Fruit fly (Drosophila melanogaster): ENCODE data around the gene CG15385.
A peak's percentile ranks its signal among the peaks of the same experiment; 100 is the strongest.

Gene CG15385

DNA sequence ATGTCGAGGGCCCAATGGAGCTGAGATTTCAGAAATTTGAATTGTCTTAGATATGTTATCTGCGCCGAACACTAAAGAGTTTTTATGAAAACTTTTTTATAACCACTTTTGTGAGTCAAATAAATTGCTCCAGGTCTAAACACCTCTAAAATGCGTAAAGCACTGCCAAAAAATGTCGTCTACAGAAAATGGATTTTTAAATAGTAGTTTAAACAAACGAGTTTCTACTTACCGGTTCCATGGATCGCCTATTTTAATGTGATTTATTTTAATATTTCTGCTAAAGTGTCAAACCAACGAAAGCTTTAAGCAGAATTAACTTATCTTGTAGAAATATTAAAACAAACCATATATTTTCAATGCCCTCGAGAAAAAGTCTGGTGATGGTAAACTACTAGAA is 6.3 kb downstream of the CG15385 start, which contains the start of gene CG31668:
Gene CG31668 (minus strand): TSS at position 101 of the 400 bp plus-strand sequence.
- TF ChIP-seq pan (optimal IDR thresholded peaks at IDR 0.05) (no peak), CG8478 (optimal IDR thresholded peaks at IDR 0.05) (no peak), EcR (GFP tag; optimal IDR thresholded peaks at IDR 0.05) (no peak)

DNA sequence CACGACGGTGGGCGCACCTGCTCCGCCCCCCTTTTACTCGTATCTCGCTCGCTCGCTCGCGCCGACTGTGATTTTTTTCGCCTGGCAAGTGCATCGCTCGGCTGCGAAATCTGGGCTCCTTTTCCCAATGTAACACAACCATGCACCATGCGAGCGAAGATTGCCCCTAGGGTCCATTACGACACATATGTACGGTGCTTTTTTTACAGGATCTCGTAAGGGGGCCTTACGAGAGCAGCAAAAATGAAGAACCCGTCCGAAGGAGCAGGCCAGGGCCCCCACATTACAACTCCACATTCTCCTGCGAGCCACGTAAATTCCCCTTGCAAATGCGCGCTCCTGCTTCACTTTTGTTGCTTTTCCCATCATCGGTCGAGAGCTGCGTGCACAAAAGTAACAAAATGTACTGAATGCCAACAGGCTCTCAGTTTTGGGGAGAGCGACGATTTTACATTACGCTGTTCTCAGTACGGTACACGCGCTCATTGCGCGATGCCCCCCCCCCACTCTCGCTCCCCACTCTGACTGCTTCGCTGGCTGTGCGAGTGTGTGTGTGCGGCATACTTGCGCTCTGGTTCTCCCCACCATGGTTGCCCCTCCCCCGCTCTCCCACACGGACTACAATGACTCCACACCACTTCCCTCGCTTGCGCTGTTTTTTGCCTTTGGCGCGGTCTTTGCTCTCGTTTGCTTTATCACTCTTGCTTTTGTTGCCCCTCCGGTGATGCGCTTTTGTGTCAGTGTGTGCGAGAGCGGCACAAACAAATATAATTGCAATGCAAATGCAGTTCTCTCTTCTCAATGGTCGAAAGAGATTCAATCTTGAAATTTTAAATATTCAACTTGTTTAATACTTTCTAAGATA is 9.3 kb downstream of the CG15385 start:
- TF ChIP-seq usp (GFP tag; optimal IDR thresholded peaks at IDR 0.05): no peak
- peak; percentile 98 to 99 for TF ChIP-seq EcR (GFP tag; optimal IDR thresholded peaks at IDR 0.05)
- TF ChIP-seq psq (optimal IDR thresholded peaks at IDR 0.05): no peak
- no peak for TF ChIP-seq CG8478 (optimal IDR thresholded peaks at IDR 0.05)
- TF ChIP-seq Dll (optimal IDR thresholded peaks at IDR 0.05): no peak

DNA sequence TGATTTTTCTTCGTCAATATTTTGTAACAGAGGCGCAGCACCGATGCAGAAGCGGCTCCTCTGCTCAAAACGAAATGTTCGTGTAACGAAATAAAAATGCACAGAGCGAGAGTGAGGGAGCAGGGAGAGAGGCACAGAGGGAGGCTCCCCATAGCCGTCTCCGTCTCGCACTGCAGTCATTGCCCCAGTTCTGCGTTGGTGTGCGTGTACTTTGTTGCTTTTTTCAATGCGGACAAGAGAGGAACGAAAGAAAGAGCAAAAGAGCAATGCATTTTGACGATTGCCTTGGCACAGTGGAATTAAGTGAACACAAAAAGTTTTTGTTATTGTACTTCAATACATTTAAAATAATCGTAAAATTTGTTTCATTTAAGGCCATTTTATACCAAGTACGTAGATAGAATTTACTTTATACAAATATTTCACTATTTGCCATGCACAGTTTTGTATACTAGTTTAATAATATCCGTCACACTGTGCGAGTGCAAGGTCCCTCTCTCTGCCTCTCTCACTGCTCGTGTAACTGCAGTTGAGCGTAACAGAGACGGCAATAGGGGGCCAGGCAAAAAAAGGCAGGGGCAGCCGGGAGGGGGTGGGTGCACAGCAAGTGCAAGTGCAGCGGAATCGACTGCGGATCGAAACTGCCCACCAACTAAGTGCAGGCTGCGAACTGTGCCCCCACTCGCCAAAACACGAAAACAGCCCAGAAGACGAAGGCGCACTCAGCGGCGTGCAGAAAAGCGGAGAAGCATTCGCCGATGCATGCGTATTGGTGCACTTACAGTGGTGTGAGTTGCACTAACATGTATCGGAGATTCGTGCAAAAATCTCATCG is 10.1 kb downstream of the CG15385 start:
- TF ChIP-seq psq (optimal IDR thresholded peaks at IDR 0.05): no peak
- peak; percentile 29 for TF ChIP-seq Dll (optimal IDR thresholded peaks at IDR 0.05)
- TF ChIP-seq EcR (GFP tag; optimal IDR thresholded peaks at IDR 0.05): peak; percentile 98

DNA sequence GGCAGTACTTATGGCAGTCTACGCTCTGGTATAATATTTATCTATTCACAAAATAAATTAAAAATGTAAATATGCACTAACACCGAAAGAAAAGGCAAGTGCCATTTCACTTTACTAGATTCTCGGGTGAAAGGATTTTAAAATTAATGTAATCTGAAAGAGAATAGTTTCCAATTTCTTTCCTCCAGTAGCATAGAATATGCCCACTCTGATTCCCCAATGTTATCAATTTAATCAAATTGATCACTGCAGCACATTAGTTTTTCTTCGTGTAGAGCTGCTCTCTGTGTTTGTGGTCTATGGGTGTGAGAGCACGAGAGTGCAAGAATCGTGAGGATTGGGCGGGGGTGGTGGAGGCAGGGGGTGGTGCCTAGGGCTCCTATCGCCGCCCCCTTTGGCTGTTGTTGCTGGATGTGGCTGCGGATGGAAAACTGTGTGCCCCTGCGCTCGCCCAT is 11.2 kb downstream of the CG15385 start:
- TF ChIP-seq CG8478 (optimal IDR thresholded peaks at IDR 0.05): no peak
- TF ChIP-seq pan (optimal IDR thresholded peaks at IDR 0.05): no peak
- peak in 1 of 2 experiments; percentile 82 for TF ChIP-seq EcR (GFP tag; optimal IDR thresholded peaks at IDR 0.05)
- TF ChIP-seq Dll (optimal IDR thresholded peaks at IDR 0.05): no peak
- TF ChIP-seq usp (GFP tag; optimal IDR thresholded peaks at IDR 0.05): no peak

DNA sequence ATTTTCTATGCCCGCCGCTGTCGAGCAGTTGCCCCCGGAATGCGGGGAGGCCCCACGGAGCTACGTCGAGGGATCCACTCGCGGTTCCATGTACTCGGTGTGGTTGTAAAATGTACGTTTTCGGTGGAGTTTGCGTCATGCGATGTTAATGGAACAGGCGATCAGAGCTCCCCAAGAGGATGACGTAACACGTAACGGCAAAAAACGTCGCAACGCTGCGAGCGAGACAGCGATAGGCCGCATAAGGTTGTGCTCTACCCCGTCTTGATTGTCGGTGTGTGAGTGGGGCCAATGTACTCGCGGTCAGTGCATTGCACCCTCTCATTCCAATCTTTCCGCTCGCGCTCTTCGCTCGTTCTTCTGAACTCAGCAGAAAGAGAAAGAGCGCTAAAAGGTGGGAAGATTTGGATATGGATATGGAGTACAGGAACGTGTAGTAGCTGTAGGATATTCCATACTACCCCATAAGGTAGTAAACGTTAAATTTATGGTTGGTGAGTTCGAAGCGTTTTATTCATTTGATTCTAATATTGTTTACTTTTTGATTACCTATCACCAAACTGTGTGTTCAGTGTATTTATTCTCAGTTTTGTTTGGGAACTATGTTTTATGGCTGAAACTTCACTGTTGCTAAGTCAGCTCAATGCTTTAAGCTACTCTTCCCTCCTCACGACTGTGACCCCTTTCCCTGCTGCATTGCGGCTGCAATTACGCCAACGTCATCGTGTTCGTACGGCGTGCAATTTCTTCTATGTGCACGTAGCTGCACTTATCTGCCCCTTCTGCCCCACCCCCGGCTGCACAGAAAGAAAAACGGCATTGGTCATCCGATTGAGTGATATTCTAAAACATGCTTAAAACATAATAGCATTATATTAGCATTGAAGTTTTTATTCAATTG is 12.0 kb downstream of the CG15385 start:
- peak; percentile 100 for TF ChIP-seq EcR (GFP tag; optimal IDR thresholded peaks at IDR 0.05)
- TF ChIP-seq pan (optimal IDR thresholded peaks at IDR 0.05): no peak
- no peak for TF ChIP-seq psq (optimal IDR thresholded peaks at IDR 0.05)

DNA sequence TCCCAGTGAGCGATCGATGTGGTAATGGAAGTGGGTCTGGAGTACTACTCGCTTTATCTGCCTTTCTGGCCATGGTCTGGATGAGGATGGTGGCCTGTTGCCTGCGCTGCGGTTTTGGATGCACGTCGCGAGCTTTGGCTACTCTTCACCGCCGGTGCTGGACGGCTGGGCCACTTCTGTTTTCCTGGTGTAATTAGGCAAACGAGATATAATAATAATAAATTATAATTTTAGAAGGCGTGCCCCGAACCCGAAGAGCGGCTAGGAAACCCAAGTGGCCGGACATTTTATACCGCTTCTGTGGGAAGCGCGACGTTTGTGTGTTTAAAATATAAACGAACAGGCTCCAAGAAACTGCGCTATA is 13.0 kb downstream of the CG15385 start:
- TF ChIP-seq EcR (GFP tag; optimal IDR thresholded peaks at IDR 0.05) (no peak), pan (optimal IDR thresholded peaks at IDR 0.05) (no peak), CG8478 (optimal IDR thresholded peaks at IDR 0.05) (no peak), psq (optimal IDR thresholded peaks at IDR 0.05) (no peak), usp (GFP tag; optimal IDR thresholded peaks at IDR 0.05) (no peak), Dll (optimal IDR thresholded peaks at IDR 0.05) (no peak)

DNA sequence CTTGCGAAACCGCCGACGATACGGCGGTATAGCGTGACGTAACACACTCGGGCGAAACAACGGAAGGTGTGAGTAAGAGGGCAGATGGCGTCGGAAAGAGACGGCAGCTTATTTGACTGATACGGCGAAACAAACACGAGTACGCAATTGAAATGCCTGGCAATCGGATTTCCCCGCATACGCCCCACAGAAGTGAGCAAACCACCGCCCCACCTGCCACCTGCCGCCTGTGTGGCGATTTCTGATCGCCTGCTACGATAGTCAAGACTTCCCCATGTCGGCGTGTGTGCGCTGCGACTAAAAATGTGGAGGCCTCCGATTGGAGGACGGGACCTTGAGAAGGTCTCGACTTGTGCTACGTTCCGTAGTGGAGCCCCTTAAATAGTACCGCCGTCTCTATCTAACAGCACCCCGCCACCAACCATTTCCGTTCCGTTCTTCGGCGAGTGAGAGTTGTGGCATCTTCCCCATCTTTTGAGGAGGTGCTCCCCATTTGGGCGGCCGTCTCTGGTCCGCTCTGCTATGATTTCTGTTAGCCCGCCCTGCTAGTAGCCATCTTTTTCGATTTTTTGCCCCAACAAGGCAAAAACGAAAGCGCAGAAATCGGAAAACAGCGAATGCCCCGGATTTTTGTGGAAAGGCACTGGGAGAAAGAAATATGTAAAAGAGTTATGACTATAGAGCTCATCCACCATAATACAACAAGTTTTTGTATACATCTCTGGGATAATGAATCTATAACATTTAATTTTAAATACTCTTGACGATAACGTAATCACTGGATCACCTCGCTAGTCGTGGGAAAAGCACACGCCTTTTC is 13.5 kb downstream of the CG15385 start:
- peak; percentile 21 for TF ChIP-seq CG8478 (optimal IDR thresholded peaks at IDR 0.05)
- no peak for TF ChIP-seq psq (optimal IDR thresholded peaks at IDR 0.05)
- no peak for TF ChIP-seq usp (GFP tag; optimal IDR thresholded peaks at IDR 0.05)
- TF ChIP-seq EcR (GFP tag; optimal IDR thresholded peaks at IDR 0.05): peak; percentile 65 to 90

DNA sequence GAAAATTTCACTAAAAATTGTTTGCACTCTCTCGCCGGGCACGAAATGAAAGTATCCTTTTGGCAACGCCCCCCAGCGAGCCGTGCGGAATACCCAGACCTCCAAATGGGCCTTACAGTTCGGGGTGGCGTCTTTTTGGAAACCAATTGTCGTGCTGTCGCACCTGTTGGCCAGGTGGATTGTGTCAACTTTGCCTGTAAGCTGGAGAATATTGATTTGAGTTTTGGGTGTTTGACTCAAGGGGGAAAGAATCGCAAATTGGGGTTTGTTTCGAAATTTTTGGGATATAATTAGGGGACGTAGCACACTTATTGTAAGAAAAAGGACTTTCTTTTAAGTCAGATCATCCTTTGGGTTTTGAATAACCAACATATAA is 14.3 kb downstream of the CG15385 start:
- TF ChIP-seq EcR (GFP tag; optimal IDR thresholded peaks at IDR 0.05) (no peak), usp (GFP tag; optimal IDR thresholded peaks at IDR 0.05) (no peak), Dll (optimal IDR thresholded peaks at IDR 0.05) (no peak), CG8478 (optimal IDR thresholded peaks at IDR 0.05) (no peak), psq (optimal IDR thresholded peaks at IDR 0.05) (no peak), pan (optimal IDR thresholded peaks at IDR 0.05) (no peak)

DNA sequence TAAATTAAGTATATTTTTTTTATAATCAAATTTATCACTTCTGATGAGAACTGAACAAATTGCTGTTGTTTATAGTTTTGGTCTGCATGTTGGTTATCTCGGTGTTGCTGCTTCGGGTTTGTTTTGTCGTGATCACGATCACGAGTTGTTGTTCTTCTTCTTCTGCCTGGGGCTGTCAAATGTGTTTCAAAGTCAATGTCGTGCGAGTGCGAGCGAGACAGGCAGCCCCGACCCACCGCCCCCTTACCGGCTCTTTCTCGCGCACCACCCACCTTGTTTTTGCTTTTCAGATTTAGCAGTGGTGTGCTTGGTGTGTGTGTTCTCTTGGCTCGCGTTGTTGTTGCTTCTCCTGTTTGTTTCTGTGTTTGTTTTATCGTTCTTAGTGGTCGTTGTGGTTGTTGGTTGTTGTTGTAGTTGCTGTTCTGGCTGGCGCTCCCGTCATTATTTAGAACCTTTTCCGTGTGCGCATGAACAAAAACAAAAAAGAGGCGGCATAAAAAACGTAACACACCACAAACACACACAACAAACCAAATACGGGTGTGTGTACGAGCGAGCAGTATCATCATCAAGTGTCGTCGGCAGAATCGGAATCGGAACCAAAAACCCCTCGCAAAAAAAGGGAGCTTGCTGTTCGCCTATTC is 14.8 kb downstream of the CG15385 start, which contains the start of gene COX7AL2:
Gene COX7AL2 (minus strand): TSS at position 438 of the 644 bp plus-strand sequence.
- TF ChIP-seq Dll (optimal IDR thresholded peaks at IDR 0.05) (no peak), EcR (GFP tag; optimal IDR thresholded peaks at IDR 0.05) (peak in 1 of 2 experiments; percentile 89), psq (optimal IDR thresholded peaks at IDR 0.05) (no peak), usp (GFP tag; optimal IDR thresholded peaks at IDR 0.05) (no peak), CG8478 (optimal IDR thresholded peaks at IDR 0.05) (no peak)

DNA sequence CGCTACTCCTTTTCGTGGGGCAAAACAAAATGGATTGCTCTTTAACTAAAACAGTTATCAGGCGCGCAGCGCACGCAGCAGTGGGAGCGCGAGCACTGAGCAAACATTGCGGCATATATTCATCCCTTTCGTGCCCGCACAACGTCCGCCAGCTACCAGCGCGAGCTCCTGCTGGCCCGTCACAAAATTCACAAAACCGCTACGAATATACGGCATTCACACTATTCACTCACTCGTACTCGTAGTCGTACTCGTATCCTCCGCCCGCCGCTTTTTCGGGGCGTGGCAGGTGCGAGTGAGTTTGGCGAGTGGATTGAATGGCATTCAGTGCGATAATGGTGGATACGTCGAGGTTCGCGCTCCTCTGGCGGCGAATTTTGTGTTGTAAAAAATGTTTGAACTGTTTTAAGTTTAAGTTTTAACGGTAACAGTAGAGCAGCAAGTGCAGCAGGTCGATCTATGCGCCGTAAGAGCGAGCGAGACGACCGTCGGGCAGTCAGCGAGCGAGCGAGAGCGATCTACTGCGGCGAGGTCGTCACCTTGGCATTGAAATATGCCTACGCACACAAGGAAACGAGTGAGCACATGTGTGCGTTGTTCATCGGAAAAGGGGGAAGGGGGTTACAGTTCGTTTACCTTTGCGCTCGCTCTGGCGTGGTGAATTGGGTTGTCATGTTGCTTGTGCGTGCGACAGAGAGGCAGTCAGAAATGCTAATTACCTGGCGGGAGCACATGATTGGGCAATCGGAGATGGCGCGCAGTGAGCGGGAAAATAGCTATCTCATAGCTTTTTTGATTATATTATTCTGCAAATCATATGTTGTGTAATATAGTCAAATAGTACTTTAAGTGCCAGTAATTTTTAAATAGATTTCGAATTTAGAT is 15.5 kb downstream of the CG15385 start:
- peak; percentile 100 for TF ChIP-seq EcR (GFP tag; optimal IDR thresholded peaks at IDR 0.05)
- TF ChIP-seq CG8478 (optimal IDR thresholded peaks at IDR 0.05): peak; percentile 33
- TF ChIP-seq usp (GFP tag; optimal IDR thresholded peaks at IDR 0.05): no peak
- peak; percentile 87 for TF ChIP-seq Dll (optimal IDR thresholded peaks at IDR 0.05)
- no peak for TF ChIP-seq pan (optimal IDR thresholded peaks at IDR 0.05)
- no peak for TF ChIP-seq psq (optimal IDR thresholded peaks at IDR 0.05)
